Worm (Caenorhabditis elegans) whole organism, young adult: Measurements from ENCODE around the gene C18E9.9.

Experiments
- B0261.1 ChIP-seq: sonication (generic microtip); optimal IDR thresholded peaks from 2 replicates; lab custom pipeline; 2016; ENCODE audit warnings: mild to moderate bottlenecking, missing genetic modification characterization, moderate library complexity, missing compliant biosample characterization
- B0336.3 ChIP-seq: fragments of 200-800 bp; sonication (Bioruptor generic); IDR thresholded peaks from 2 replicates; pipeline ENCODE4 v1.3.6; 2022; ENCODE audit warnings: missing genetic modification characterization, missing compliant biosample characterization
- C17E4.6 ChIP-seq: fragments of 200-800 bp; sonication (Bioruptor generic); IDR thresholded peaks from 2 replicates; pipeline ENCODE4 v1.3.6; 2022; ENCODE audit warnings: missing genetic modification reagents, missing genetic modification characterization, missing compliant biosample characterization
- F10E7.11 ChIP-seq: sonication (generic microtip); optimal IDR thresholded peaks from 2 replicates; lab custom pipeline; 2017; ENCODE audit warnings: mild to moderate bottlenecking, missing genetic modification characterization, moderate library complexity, missing compliant biosample characterization
- F23B12.7 ChIP-seq: sonication (generic microtip); optimal IDR thresholded peaks from 2 replicates; lab custom pipeline; 2017; ENCODE audit warnings: missing genetic modification characterization, mild to moderate bottlenecking, missing compliant biosample characterization, antibody characterized with exemption, moderate library complexity; ENCODE audit not compliant: insufficient read depth
- F39B2.1 ChIP-seq: fragments of 200-800 bp; sonication (Bioruptor generic); IDR thresholded peaks from 2 replicates; pipeline ENCODE4 v1.3.6; 2022; ENCODE audit warnings: missing genetic modification reagents, missing genetic modification characterization, missing compliant biosample characterization
- K11D2.4 ChIP-seq: fragments of 200-800 bp; sonication (Bioruptor generic); IDR thresholded peaks from 2 replicates; pipeline ENCODE4 v1.3.6; 2022; ENCODE audit warnings: missing genetic modification reagents, missing genetic modification characterization, missing compliant biosample characterization
- T26A5.8 ChIP-seq: sonication (generic microtip); optimal IDR thresholded peaks from 2 replicates; lab custom pipeline; 2016; ENCODE audit warnings: missing genetic modification characterization, missing compliant biosample characterization
- athp-1 ChIP-seq: sonication (generic microtip); optimal IDR thresholded peaks from 2 replicates; lab custom pipeline; 2017; ENCODE audit warnings: mild to moderate bottlenecking, missing genetic modification characterization, missing compliant biosample characterization
- attf-3 ChIP-seq: fragments of 200-800 bp; sonication (Bioruptor generic); conservative IDR thresholded peaks from 2 replicates; pipeline ENCODE4 v1.3.6; 2022; ENCODE audit warnings: missing genetic modification reagents, missing genetic modification characterization, missing compliant biosample characterization
- bed-1 ChIP-seq: fragments of 200-800 bp; sonication (Bioruptor generic); IDR thresholded peaks from 2 replicates; pipeline ENCODE4 v1.3.6; 2022; ENCODE audit warnings: missing genetic modification reagents, missing genetic modification characterization, missing compliant biosample characterization
- ceh-40 ChIP-seq: fragments of 200-800 bp; sonication (Bioruptor generic); IDR thresholded peaks from 2 replicates; pipeline ENCODE4 v1.3.6; 2022; ENCODE audit warnings: missing genetic modification characterization, missing compliant biosample characterization
- chd-7 ChIP-seq: sonication (generic microtip); optimal IDR thresholded peaks from 2 replicates; lab custom pipeline; 2016; ENCODE audit warnings: mild to moderate bottlenecking, missing genetic modification characterization, moderate library complexity, missing compliant biosample characterization
- dpff-1 ChIP-seq: sonication (generic microtip); optimal IDR thresholded peaks from 2 replicates; lab custom pipeline; 2017; ENCODE audit warnings: mild to moderate bottlenecking, missing genetic modification characterization, missing compliant biosample characterization
- efl-1 ChIP-seq: fragments of 150-350 bp; optimal IDR thresholded peaks from 2 replicates; lab custom pipeline; 2014; ENCODE audit warnings: missing biosample characterization, missing genetic modification reagents, missing genetic modification characterization
- egl-44 ChIP-seq: fragments of 200-800 bp; sonication (Bioruptor generic); IDR thresholded peaks from 2 replicates; pipeline ENCODE4 v1.3.6; 2022; ENCODE audit warnings: missing genetic modification reagents, missing genetic modification characterization, missing compliant biosample characterization
- ekl-4 ChIP-seq: fragments of 200-800 bp; sonication (Bioruptor generic); IDR thresholded peaks from 2 replicates; pipeline ENCODE4 v1.3.6; 2022; ENCODE audit warnings: missing genetic modification reagents, missing genetic modification characterization, missing compliant biosample characterization
- ets-4 ChIP-seq: fragments of 200-800 bp; sonication (Bioruptor generic); optimal IDR thresholded peaks from 2 replicates; lab custom pipeline; 2018; ENCODE audit warnings: mild to moderate bottlenecking, missing genetic modification characterization, missing compliant biosample characterization
- him-1 ChIP-seq: sonication (generic microtip); optimal IDR thresholded peaks from 2 replicates; lab custom pipeline; 2016; ENCODE audit warnings: missing genotype, missing genetic modification reagents, missing genetic modification characterization, missing compliant biosample characterization
- hlh-12 ChIP-seq: sonication (generic microtip); optimal IDR thresholded peaks from 2 replicates; lab custom pipeline; 2016; ENCODE audit warnings: missing genetic modification characterization, missing compliant biosample characterization
- hmg-1.2 ChIP-seq: fragments of 200-800 bp; sonication (Bioruptor generic); IDR thresholded peaks from 2 replicates; pipeline ENCODE4 v1.3.6; 2022; ENCODE audit warnings: missing genetic modification reagents, missing genetic modification characterization, missing compliant biosample characterization
- hmg-20 ChIP-seq: fragments of 200-800 bp; sonication (Bioruptor generic); IDR thresholded peaks from 2 replicates; pipeline ENCODE4 v1.3.6; 2022; ENCODE audit warnings: missing genetic modification reagents, missing genetic modification characterization, missing compliant biosample characterization
- hsf-1 ChIP-seq: fragments of 200-800 bp; sonication (Bioruptor generic); IDR thresholded peaks from 2 replicates; pipeline ENCODE4 v1.3.6; 2022; ENCODE audit warnings: missing genetic modification reagents, missing genetic modification characterization, missing compliant biosample characterization
- lag-1 ChIP-seq: fragments of 200-800 bp; sonication (Bioruptor generic); IDR thresholded peaks from 2 replicates; pipeline ENCODE4 v1.3.6; 2022; ENCODE audit warnings: missing genetic modification reagents, missing genetic modification characterization, missing compliant biosample characterization
- let-526 ChIP-seq: fragments of 200-800 bp; sonication (Bioruptor generic); IDR thresholded peaks from 2 replicates; pipeline ENCODE4 v1.3.6; 2022; ENCODE audit warnings: missing genetic modification reagents, missing genetic modification characterization, missing compliant biosample characterization
- lin-35 ChIP-seq, 3 experiments: fragments of 150-350 bp in 2 of 3; sonication (generic microtip) in 1 of 3; optimal IDR thresholded peaks; 2 replicates each; lab custom pipeline; 2014 to 2018; ENCODE audit warnings: missing biosample characterization in 3 of 3, missing genetic modification characterization in 3 of 3, missing genetic modification reagents in 3 of 3
- lin-54 ChIP-seq: fragments of 200-800 bp; sonication (Bioruptor generic); optimal IDR thresholded peaks from 2 replicates; lab custom pipeline; 2018; ENCODE audit warnings: mild to moderate bottlenecking, missing genetic modification characterization, missing compliant biosample characterization
- lsy-27 ChIP-seq: sonication (generic microtip); optimal IDR thresholded peaks from 2 replicates; lab custom pipeline; 2017; ENCODE audit warnings: missing genetic modification characterization, mild to moderate bottlenecking, missing compliant biosample characterization, antibody characterized with exemption, missing genotype, borderline replicate concordance; ENCODE audit not compliant: insufficient read depth
- madf-10 ChIP-seq: sonication (generic microtip); optimal IDR thresholded peaks from 2 replicates; lab custom pipeline; 2016; ENCODE audit warnings: mild to moderate bottlenecking, missing genetic modification characterization, missing compliant biosample characterization
- madf-3 ChIP-seq: fragments of 200-800 bp; sonication (Bioruptor generic); IDR thresholded peaks from 2 replicates; pipeline ENCODE4 v1.3.6; 2022; ENCODE audit warnings: missing genetic modification reagents, missing genetic modification characterization, missing compliant biosample characterization
- mcd-1 ChIP-seq: fragments of 200-800 bp; sonication (Bioruptor generic); IDR thresholded peaks from 2 replicates; pipeline ENCODE4 v1.3.6; 2022; ENCODE audit warnings: missing genetic modification reagents, missing genetic modification characterization, missing compliant biosample characterization
- mxl-1 ChIP-seq: sonication (generic microtip); optimal IDR thresholded peaks from 2 replicates; lab custom pipeline; 2016; ENCODE audit warnings: missing genetic modification characterization, missing compliant biosample characterization
- nhr-179 ChIP-seq: sonication (generic microtip); optimal IDR thresholded peaks from 2 replicates; lab custom pipeline; 2016; ENCODE audit warnings: mild to moderate bottlenecking, missing genetic modification characterization, missing compliant biosample characterization
- nhr-27 ChIP-seq: fragments of 200-800 bp; sonication (Bioruptor generic); optimal IDR thresholded peaks from 2 replicates; lab custom pipeline; 2018; ENCODE audit warnings: mild to moderate bottlenecking, missing genetic modification characterization, moderate library complexity, missing compliant biosample characterization
- nhr-80 ChIP-seq: sonication (generic microtip); optimal IDR thresholded peaks from 2 replicates; lab custom pipeline; 2016; ENCODE audit warnings: missing genetic modification characterization, missing compliant biosample characterization
- pha-4 ChIP-seq: fragments of 150-350 bp; sonication (generic microtip); optimal IDR thresholded peaks from 2 replicates; lab custom pipeline; 2014; ENCODE audit warnings: missing biosample characterization, missing genetic modification reagents, missing genetic modification characterization
- snpc-1.1 ChIP-seq: sonication (generic microtip); optimal IDR thresholded peaks from 2 replicates; lab custom pipeline; 2017; ENCODE audit warnings: missing genetic modification characterization, mild to moderate bottlenecking, missing compliant biosample characterization, antibody characterized with exemption, moderate library complexity, missing genotype, missing genetic modification reagents; ENCODE audit not compliant: insufficient read depth
- snpc-1.3 ChIP-seq: sonication (generic microtip); optimal IDR thresholded peaks from 2 replicates; lab custom pipeline; 2017; ENCODE audit warnings: missing genetic modification characterization, mild to moderate bottlenecking, missing compliant biosample characterization, antibody characterized with exemption, moderate library complexity, missing genotype, missing genetic modification reagents; ENCODE audit not compliant: insufficient read depth
- snpc-3.4 ChIP-seq: sonication (generic microtip); optimal IDR thresholded peaks from 2 replicates; lab custom pipeline; 2017; ENCODE audit warnings: missing genetic modification characterization, mild to moderate bottlenecking, missing compliant biosample characterization, antibody characterized with exemption, moderate library complexity, missing genotype, missing genetic modification reagents
- snpc-4 ChIP-seq, 5 experiments: fragments of 150-350 bp in 1 of 5; sonication (generic microtip) in 4 of 5; optimal IDR thresholded peaks; 2 replicates each; lab custom pipeline; 2014 to 2018; ENCODE audit warnings: missing genetic modification characterization in 5 of 5, missing biosample characterization in 3 of 5, antibody characterized with exemption in 2 of 5, mild to moderate bottlenecking in 2 of 5, missing compliant biosample characterization in 2 of 5, missing genotype in 2 of 5, moderate library complexity in 2 of 5, missing genetic modification reagents in 1 of 5
- somi-1 ChIP-seq: fragments of 200-800 bp; sonication (Bioruptor generic); optimal IDR thresholded peaks from 2 replicates; lab custom pipeline; 2018; ENCODE audit warnings: mild to moderate bottlenecking, missing genetic modification characterization, missing compliant biosample characterization
- sptf-2 ChIP-seq: fragments of 200-800 bp; sonication (Bioruptor generic); optimal IDR thresholded peaks from 2 replicates; lab custom pipeline; 2018; ENCODE audit warnings: mild to moderate bottlenecking, missing genetic modification characterization, missing compliant biosample characterization
- tlf-1 ChIP-seq: fragments of 200-800 bp; sonication (Bioruptor generic); optimal IDR thresholded peaks from 2 replicates; lab custom pipeline; 2018; ENCODE audit warnings: mild to moderate bottlenecking, missing genetic modification characterization, missing compliant biosample characterization
- ztf-18 ChIP-seq: sonication (generic microtip); optimal IDR thresholded peaks from 2 replicates; lab custom pipeline; 2016; ENCODE audit warnings: missing genotype, mild to moderate bottlenecking, missing genetic modification characterization, missing compliant biosample characterization
- ztf-25 ChIP-seq: fragments of 200-800 bp; sonication (Bioruptor generic); IDR thresholded peaks from 2 replicates; pipeline ENCODE4 v1.3.6; 2022; ENCODE audit warnings: missing genetic modification reagents, missing genetic modification characterization, missing compliant biosample characterization
- ztf-3 ChIP-seq: fragments of 200-800 bp; sonication (Bioruptor generic); optimal IDR thresholded peaks from 2 replicates; lab custom pipeline; 2018; ENCODE audit warnings: mild to moderate bottlenecking, missing genetic modification characterization, missing compliant biosample characterization

C18E9.9 gene

DNA sequence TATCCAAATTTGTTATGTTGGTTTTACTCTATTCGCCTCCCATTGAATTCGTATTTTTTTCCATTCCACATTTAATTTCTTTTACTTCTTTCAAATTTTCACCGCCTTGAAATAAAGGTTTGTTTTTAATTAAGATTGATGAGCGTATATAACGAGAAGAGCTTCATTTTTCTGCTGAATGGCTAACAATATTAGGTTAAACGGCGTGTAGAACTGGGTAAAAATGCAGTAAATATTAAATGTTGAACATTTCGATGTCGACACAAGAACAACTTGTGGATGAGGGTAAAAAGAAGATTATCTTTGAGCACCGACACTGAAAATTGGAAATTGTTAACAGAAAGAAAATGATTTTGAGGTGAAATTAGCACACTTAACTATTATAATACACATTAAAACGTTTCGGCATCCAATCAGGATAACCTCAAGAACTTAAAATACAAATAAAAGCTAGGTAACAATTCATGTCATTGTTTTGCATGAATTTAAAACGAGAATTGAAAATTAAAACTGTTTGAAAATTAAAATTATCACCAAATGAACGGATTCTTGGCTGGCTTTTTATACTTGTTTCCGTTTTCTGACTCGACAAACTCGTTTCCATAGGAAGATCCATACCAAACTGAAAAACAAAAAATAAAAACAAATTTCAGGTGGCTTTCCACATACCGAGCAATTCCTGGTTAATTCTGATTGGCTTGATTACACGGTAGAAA lies 50.3 kb downstream of the C18E9.9 start:
- TF ChIP-seq hmg-1.2 (GFP tag; lab: Robert Waterston, UW) (no peak; the same call in 1 of the 2 replicates), hsf-1 (GFP tag; lab: Robert Waterston, UW) (no peak), lsy-27 (tag; lab: Kevin White, UChicago) (no peak), T26A5.8 (tag; lab: Kevin White, UChicago) (no peak), ets-4 (GFP tag; lab: Kevin White, UChicago) (no peak), C17E4.6 (0 out of 2 replicates have a peak, but pooled peaks have one; percentile 9), dpff-1 (peak; percentile 43), ztf-3 (no peak), egl-44 (GFP tag; lab: Robert Waterston, UW) (no peak), efl-1 (GFP tag; lab: Kevin White, UChicago) (no peak), sptf-2 (GFP tag; lab: Kevin White, UChicago) (no peak), athp-1 (peak; percentile 69), ekl-4 (GFP tag; lab: Robert Waterston, UW) (no peak), B0261.1 (tag; lab: Kevin White, UChicago) (no peak), madf-10 (tag; lab: Kevin White, UChicago) (no peak), mcd-1 (no peak), somi-1 (GFP tag; lab: Kevin White, UChicago) (no peak), ztf-25 (GFP tag; lab: Robert Waterston, UW) (no peak), F23B12.7 (tag; lab: Kevin White, UChicago) (no peak), attf-3 (GFP tag; lab: Robert Waterston, UW) (no peak), lin-54 (GFP tag; lab: Kevin White, UChicago) (peak; percentile 9), lag-1 (GFP tag; lab: Robert Waterston, UW) (no peak), let-526 (no peak), snpc-4 (GFP tag; optimal IDR thresholded peaks at IDR 0.05; lab: Kevin White, UChicago) (no peak), snpc-4 (tag; optimal IDR thresholded peaks at IDR 0.05; lab: Kevin White, UChicago) (no peak), snpc-1.1 (tag; lab: Kevin White, UChicago) (no peak), F10E7.11 (tag; lab: Kevin White, UChicago) (peak; percentile 6), F39B2.1 (GFP tag; lab: Robert Waterston, UW) (no peak), ceh-40 (GFP tag; lab: Robert Waterston, UW) (no peak), lin-35 (GFP tag; optimal IDR thresholded peaks at IDR 0.05; lab: Kevin White, UChicago) (no peak), K11D2.4 (GFP tag; lab: Robert Waterston, UW) (no peak), bed-1 (GFP tag; lab: Robert Waterston, UW) (no peak), him-1 (tag; lab: Kevin White, UChicago) (peak; percentile 44), madf-3 (GFP tag; lab: Robert Waterston, UW) (0 out of 2 replicates have a peak, but pooled peaks have one; percentile 22), B0336.3 (0 out of 2 replicates have a peak, but pooled peaks have one; percentile 21), ztf-18 (tag; lab: Kevin White, UChicago) (no peak), tlf-1 (GFP tag; lab: Kevin White, UChicago) (no peak), snpc-3.4 (tag; lab: Kevin White, UChicago) (peak; percentile 1), pha-4 (tag; lab: Kevin White, UChicago) (no peak), nhr-179 (tag; lab: Kevin White, UChicago) (no peak), chd-7 (tag; lab: Kevin White, UChicago) (peak; percentile 17), snpc-1.3 (tag; lab: Kevin White, UChicago) (peak; percentile 20), mxl-1 (tag; lab: Kevin White, UChicago) (no peak), nhr-80 (tag; lab: Kevin White, UChicago) (no peak), hlh-12 (tag; lab: Kevin White, UChicago) (no peak), nhr-27 (no peak), hmg-20 (no peak)
